Fruit fly (Drosophila melanogaster) whole organism: ENCODE results near the gene Sdic2.
"Not testable (repeated sequence)": the region's sequence is repeated elsewhere in the genome, so short reads cannot be mapped to it uniquely, and the experiment has no call there.

Experiments
- CG8478 ChIP-seq: fragments of >200 bp; optimal IDR thresholded peaks from 2 replicates; lab custom pipeline; 2018; ENCODE audit warnings: inconsistent platforms
- Dll ChIP-seq: fragments of >200 bp; optimal IDR thresholded peaks from 2 replicates; lab custom pipeline; 2017
- EcR ChIP-seq, 2 experiments: fragments of >200 bp; optimal IDR thresholded peaks; 2 replicates each; lab custom pipeline; 2017; ENCODE audit warnings: missing biosample characterization in 2 of 2, missing genetic modification characterization in 2 of 2, missing genetic modification reagents in 2 of 2
- pan ChIP-seq: fragments of >200 bp; optimal IDR thresholded peaks from 2 replicates; lab custom pipeline; 2017
- psq ChIP-seq: fragments of >200 bp; optimal IDR thresholded peaks from 2 replicates; lab custom pipeline; 2017
- usp ChIP-seq: fragments of >200 bp; optimal IDR thresholded peaks from 2 replicates; lab custom pipeline; 2017; ENCODE audit warnings: missing biosample characterization, missing genetic modification characterization, mixed read lengths

Sdic2 gene

dm6 chrX:20186387-20186786, at the start of gene Sdic2:
Gene Sdic2 (minus strand): TSS chrX:20186487.
- TF ChIP-seq Dll, psq, CG8478 (lab: Kevin White, UChicago): not testable (repeated sequence)

- no peak for TF ChIP-seq pan (lab: Kevin White, UChicago)
- no peak for TF ChIP-seq CG8478 (lab: Kevin White, UChicago)
- no peak for TF ChIP-seq usp
- no peak for TF ChIP-seq Dll (lab: Kevin White, UChicago)
- no peak for TF ChIP-seq EcR (GFP tag; optimal IDR thresholded peaks at IDR 0.05; lab: Kevin White, UChicago)
- TF ChIP-seq psq (lab: Kevin White, UChicago) = no peak
These were observed 45.4 kb upstream of the Sdic2 start for dm6 chrX:20231658-20232057.

dm6 chrX:20224920-20225319, 38.6 kb upstream of the Sdic2 start, which contains the start of gene Sdic4:
Gene Sdic4 (minus strand): TSS chrX:20225020.
- TF ChIP-seq Dll (lab: Kevin White, UChicago); psq (lab: Kevin White, UChicago); usp: not testable (repeated sequence)

dm6 chrX:20217159-20217558, 30.9 kb upstream of the Sdic2 start, which contains the start of gene SdicC:
Gene SdicC (minus strand): TSS chrX:20217259.
- TF ChIP-seq pan (lab: Kevin White, UChicago); EcR (GFP tag; optimal IDR thresholded peaks at IDR 0.05; lab: Kevin White, UChicago); psq (lab: Kevin White, UChicago): not testable (repeated sequence)

- TF ChIP-seq usp; CG8478 (lab: Kevin White, UChicago); EcR (GFP tag; optimal IDR thresholded peaks at IDR 0.05; lab: Kevin White, UChicago): not testable (repeated sequence)
These were observed 23.2 kb upstream of the Sdic2 start, which contains the start of gene SdicB for dm6 chrX:20209503-20209902. Gene SdicB (minus strand): TSS chrX:20209603.

- TF ChIP-seq psq, Dll, CG8478 (lab: Kevin White, UChicago): not testable (repeated sequence)
These were observed 15.5 kb upstream of the Sdic2 start, which contains the start of gene SdicA for dm6 chrX:20201833-20202232. Gene SdicA (minus strand): TSS chrX:20201933.

dm6 chrX:20194127-20194526, 7.8 kb upstream of the Sdic2 start, which contains the start of gene Sdic3:
Gene Sdic3 (minus strand): TSS chrX:20194227.
- not testable (repeated sequence) for TF ChIP-seq pan, Dll, psq (lab: Kevin White, UChicago)

dm6 chrX:20178538-20178937, 7.7 kb downstream of the Sdic2 start, which contains the start of gene Sdic1:
Gene Sdic1 (minus strand): TSS chrX:20178638.
- TF ChIP-seq Dll (lab: Kevin White, UChicago); usp; pan (lab: Kevin White, UChicago): not testable (repeated sequence)

- TF ChIP-seq psq (lab: Kevin White, UChicago) (no peak), EcR (GFP tag; optimal IDR thresholded peaks at IDR 0.05; lab: Kevin White, UChicago) (no peak), Dll (lab: Kevin White, UChicago) (no peak), pan (lab: Kevin White, UChicago) (no peak), CG8478 (lab: Kevin White, UChicago) (no peak), usp (no peak)
These were observed 12.8 kb downstream of the Sdic2 start, which contains the start of gene AnxB10 for dm6 chrX:20173464-20173995. Gene AnxB10 (minus strand): TSS chrX:20173514.

dm6 chrX:20169898-20170297, 16.4 kb downstream of the Sdic2 start, which contains the start of the genes CG9581 and CG9578:
Gene CG9581 (minus strand): TSS chrX:20169981.
Gene CG9578 (plus strand): TSS chrX:20170222.
- TF ChIP-seq pan (lab: Kevin White, UChicago) (no peak), psq (lab: Kevin White, UChicago) (no peak), usp (no peak), Dll (lab: Kevin White, UChicago) (no peak), EcR (GFP tag; optimal IDR thresholded peaks at IDR 0.05; lab: Kevin White, UChicago) (no peak), CG8478 (lab: Kevin White, UChicago) (no peak)

- TF ChIP-seq CG8478 (lab: Kevin White, UChicago) (no peak), Dll (lab: Kevin White, UChicago) (no peak), pan (lab: Kevin White, UChicago) (no peak)
These were observed 19.7 kb downstream of the Sdic2 start, which contains the start of gene CG9577 for dm6 chrX:20166484-20167038. Gene CG9577 (plus strand): TSS chrX:20166673.

- TF ChIP-seq Dll (lab: Kevin White, UChicago) (no peak), psq (lab: Kevin White, UChicago) (no peak), pan (lab: Kevin White, UChicago) (no peak), EcR (GFP tag; optimal IDR thresholded peaks at IDR 0.05; lab: Kevin White, UChicago) (no peak), CG8478 (lab: Kevin White, UChicago) (no peak), usp (no peak)
These were observed 20.4 kb downstream of the Sdic2 start, which contains the start of gene Phf7 for dm6 chrX:20165773-20166412. Gene Phf7 (minus strand): TSS chrX:20165830.
